Fruit fly (Drosophila melanogaster) whole organism, prepupa: ENCODE measurements around the gene CG18549.

Experiments
- CG3919 ChIP-seq: fragments of 200-800 bp; sonication (Bioruptor generic); optimal IDR thresholded peaks from 3 replicates; lab custom pipeline; 2016; ENCODE audit warnings: missing biosample characterization, missing genetic modification characterization
- Hr4 ChIP-seq: fragments of 200-800 bp; sonication (Bioruptor generic); optimal IDR thresholded peaks from 3 replicates; lab custom pipeline; 2016; ENCODE audit warnings: missing biosample characterization, missing genetic modification characterization
- fd59A ChIP-seq: fragments of 200-800 bp; sonication (Bioruptor generic); optimal IDR thresholded peaks from 2 replicates; lab custom pipeline; 2017; ENCODE audit warnings: missing biosample characterization, mild to moderate bottlenecking, missing genetic modification characterization, missing genetic modification reagents

dm6 chr3R:12448344-12448743 is 752 bp upstream of the CG18549 start:
- TF ChIP-seq Hr4 (no peak), fd59A (GFP tag; lab: Kevin White, UChicago) (no peak), CG3919 (GFP tag; lab: Kevin White, UChicago) (no peak)
